Worm (Caenorhabditis elegans) whole organism, late embryonic: Measurements from ENCODE around the gene F10C2.7.

Experiments used
- C08G9.2 ChIP-seq: sonication (generic microtip); optimal IDR thresholded peaks from 2 replicates; lab custom pipeline; 2016; ENCODE audit warnings: mild to moderate bottlenecking, missing genetic modification characterization, moderate library complexity, missing compliant biosample characterization
- C38D4.7 ChIP-seq: fragments of 200-800 bp; sonication (Bioruptor generic); optimal IDR thresholded peaks from 2 replicates; lab custom pipeline; 2018; ENCODE audit warnings: mild to moderate bottlenecking, missing genetic modification characterization, moderate library complexity, missing compliant biosample characterization
- T23F11.4 ChIP-seq: fragments of 200-800 bp; sonication (Bioruptor generic); optimal IDR thresholded peaks from 2 replicates; lab custom pipeline; 2018; ENCODE audit warnings: mild to moderate bottlenecking, missing genetic modification characterization, missing compliant biosample characterization
- Y22D7AL.16 ChIP-seq: sonication (generic microtip); optimal IDR thresholded peaks from 2 replicates; lab custom pipeline; 2016; ENCODE audit warnings: missing genetic modification characterization, missing compliant biosample characterization
- ama-1 ChIP-seq: fragments of 150-350 bp; optimal IDR thresholded peaks from 2 replicates; lab custom pipeline; 2014
- ceh-19 ChIP-seq: fragments of 200-800 bp; sonication (Bioruptor generic); optimal IDR thresholded peaks from 2 replicates; lab custom pipeline; 2018; ENCODE audit warnings: mild to moderate bottlenecking, missing genetic modification characterization, missing compliant biosample characterization
- ceh-24 ChIP-seq: sonication (generic microtip); optimal IDR thresholded peaks from 2 replicates; lab custom pipeline; 2016; ENCODE audit warnings: mild to moderate bottlenecking, missing genetic modification characterization, missing compliant biosample characterization
- ceh-30 ChIP-seq: fragments of 150-350 bp; optimal IDR thresholded peaks from 2 replicates; lab custom pipeline; 2014; ENCODE audit warnings: missing biosample characterization, missing genetic modification characterization
- ceh-31 ChIP-seq: sonication (generic microtip); optimal IDR thresholded peaks from 2 replicates; lab custom pipeline; 2016; ENCODE audit warnings: missing genetic modification characterization, missing compliant biosample characterization
- ceh-34 ChIP-seq: sonication (generic microtip); optimal IDR thresholded peaks from 2 replicates; lab custom pipeline; 2016; ENCODE audit warnings: mild to moderate bottlenecking, missing genetic modification characterization, missing compliant biosample characterization
- ceh-48 ChIP-seq: sonication (generic microtip); optimal IDR thresholded peaks from 2 replicates; lab custom pipeline; 2016; ENCODE audit warnings: missing genetic modification characterization, inconsistent platforms, missing compliant biosample characterization
- ceh-6 ChIP-seq: fragments of 200-800 bp; sonication (Bioruptor generic); optimal IDR thresholded peaks from 2 replicates; lab custom pipeline; 2018; ENCODE audit warnings: mild to moderate bottlenecking, missing genetic modification characterization, missing compliant biosample characterization
- ceh-9 ChIP-seq: sonication (generic microtip); optimal IDR thresholded peaks from 2 replicates; lab custom pipeline; 2016; ENCODE audit warnings: mild to moderate bottlenecking, missing genetic modification characterization, inconsistent platforms, missing compliant biosample characterization
- dmd-4 ChIP-seq: sonication (generic microtip); optimal IDR thresholded peaks from 2 replicates; lab custom pipeline; 2016; ENCODE audit warnings: borderline replicate concordance, missing genetic modification characterization, missing compliant biosample characterization
- dve-1 ChIP-seq: sonication (generic microtip); optimal IDR thresholded peaks from 2 replicates; lab custom pipeline; 2017; ENCODE audit warnings: antibody characterized with exemption, mild to moderate bottlenecking, missing genetic modification characterization, missing compliant biosample characterization
- elt-2 ChIP-seq: sonication (generic microtip); optimal IDR thresholded peaks from 2 replicates; lab custom pipeline; 2016; ENCODE audit warnings: missing genetic modification reagents, missing genetic modification characterization, missing compliant biosample characterization
- eyg-1 ChIP-seq: sonication (generic microtip); optimal IDR thresholded peaks from 2 replicates; lab custom pipeline; 2016; ENCODE audit warnings: missing genotype, missing genetic modification characterization, missing compliant biosample characterization
- fax-1 ChIP-seq: sonication (generic microtip); optimal IDR thresholded peaks from 2 replicates; lab custom pipeline; 2016; ENCODE audit warnings: missing genotype, missing genetic modification characterization, missing compliant biosample characterization
- fkh-6 ChIP-seq: sonication (generic microtip); optimal IDR thresholded peaks from 2 replicates; lab custom pipeline; 2016; ENCODE audit warnings: missing genetic modification characterization, missing compliant biosample characterization
- gmeb-2 ChIP-seq: sonication (generic microtip); optimal IDR thresholded peaks from 2 replicates; lab custom pipeline; 2016; ENCODE audit warnings: missing genetic modification characterization, inconsistent platforms, missing compliant biosample characterization
- hlh-30 ChIP-seq: sonication (generic microtip); optimal IDR thresholded peaks from 2 replicates; lab custom pipeline; 2017; ENCODE audit warnings: antibody characterized with exemption, missing genetic modification characterization, missing compliant biosample characterization; ENCODE audit not compliant: insufficient read depth
- hlh-6 ChIP-seq: sonication (generic microtip); optimal IDR thresholded peaks from 2 replicates; lab custom pipeline; 2016; ENCODE audit warnings: missing genotype, missing genetic modification characterization, missing compliant biosample characterization
- hlh-8 ChIP-seq: sonication (generic microtip); optimal IDR thresholded peaks from 2 replicates; lab custom pipeline; 2016; ENCODE audit warnings: missing genotype, missing genetic modification characterization, missing compliant biosample characterization
- lim-6 ChIP-seq: sonication (generic microtip); optimal IDR thresholded peaks from 2 replicates; lab custom pipeline; 2016; ENCODE audit warnings: missing genetic modification characterization, missing compliant biosample characterization
- lin-11 ChIP-seq: fragments of 200-800 bp; sonication (Bioruptor generic); optimal IDR thresholded peaks from 2 replicates; lab custom pipeline; 2018; ENCODE audit warnings: mild to moderate bottlenecking, missing genetic modification characterization, missing compliant biosample characterization
- madf-2 ChIP-seq: sonication (generic microtip); optimal IDR thresholded peaks from 2 replicates; lab custom pipeline; 2017; ENCODE audit warnings: missing genetic modification characterization, missing compliant biosample characterization
- mec-3 ChIP-seq: sonication (generic microtip); optimal IDR thresholded peaks from 2 replicates; lab custom pipeline; 2016; ENCODE audit warnings: borderline replicate concordance, missing genetic modification characterization, missing compliant biosample characterization
- nfya-1 ChIP-seq: sonication (generic microtip); optimal IDR thresholded peaks from 2 replicates; lab custom pipeline; 2017; ENCODE audit warnings: missing genetic modification characterization, mild to moderate bottlenecking, missing compliant biosample characterization, antibody characterized with exemption, moderate library complexity
- nhr-11 ChIP-seq: fragments of 150-350 bp; optimal IDR thresholded peaks from 2 replicates; lab custom pipeline; 2014; ENCODE audit warnings: missing biosample characterization, missing genetic modification characterization
- nhr-232 ChIP-seq: sonication (generic microtip); optimal IDR thresholded peaks from 2 replicates; lab custom pipeline; 2016; ENCODE audit warnings: missing genetic modification characterization, missing compliant biosample characterization
- pag-3 ChIP-seq: sonication (generic microtip); optimal IDR thresholded peaks from 2 replicates; lab custom pipeline; 2016; ENCODE audit warnings: missing compliant biosample characterization, missing genetic modification characterization, borderline replicate concordance
- pha-2 ChIP-seq: sonication (generic microtip); optimal IDR thresholded peaks from 2 replicates; lab custom pipeline; 2017; ENCODE audit warnings: mild to moderate bottlenecking, missing genetic modification characterization, missing compliant biosample characterization
- pha-4 ChIP-seq: fragments of 150-350 bp; optimal IDR thresholded peaks from 2 replicates; lab custom pipeline; 2018; ENCODE audit warnings: missing biosample characterization, missing genetic modification reagents, missing genetic modification characterization
- pros-1 ChIP-seq: fragments of 150-350 bp; optimal IDR thresholded peaks from 2 replicates; lab custom pipeline; 2014; ENCODE audit warnings: missing biosample characterization, missing genetic modification reagents, missing genetic modification characterization
- sox-2 ChIP-seq: fragments of 200-800 bp; sonication (Bioruptor generic); IDR thresholded peaks from 2 replicates; pipeline ENCODE4 v1.3.6; 2022; ENCODE audit warnings: missing genetic modification reagents, missing genetic modification characterization, missing compliant biosample characterization
- tbx-2 ChIP-seq: sonication (generic microtip); optimal IDR thresholded peaks from 2 replicates; lab custom pipeline; 2016; ENCODE audit warnings: missing genetic modification characterization, missing compliant biosample characterization
- tbx-7 ChIP-seq: sonication (generic microtip); optimal IDR thresholded peaks from 2 replicates; lab custom pipeline; 2016; ENCODE audit warnings: missing genotype, missing genetic modification characterization, missing compliant biosample characterization
- unc-3 ChIP-seq, 2 experiments: fragments of 200-800 bp in 1 of 2; sonication (Bioruptor generic) in 1 of 2; sonication (generic microtip) in 1 of 2; conservative IDR thresholded peaks in 1 of 2; optimal IDR thresholded peaks in 1 of 2; 2 replicates each; pipeline versions ENCODE4 v1.3.6 to Lab custom; 2016 to 2022; ENCODE audit warnings: missing compliant biosample characterization in 2 of 2, missing genetic modification characterization in 2 of 2, missing genetic modification reagents in 1 of 2
- unc-86 ChIP-seq: sonication (generic microtip); optimal IDR thresholded peaks from 2 replicates; lab custom pipeline; 2016; ENCODE audit warnings: missing genetic modification characterization, missing compliant biosample characterization
- ztf-16 ChIP-seq: sonication (generic microtip); optimal IDR thresholded peaks from 2 replicates; lab custom pipeline; 2017; ENCODE audit warnings: missing genetic modification characterization, missing compliant biosample characterization

Gene F10C2.7

DNA sequence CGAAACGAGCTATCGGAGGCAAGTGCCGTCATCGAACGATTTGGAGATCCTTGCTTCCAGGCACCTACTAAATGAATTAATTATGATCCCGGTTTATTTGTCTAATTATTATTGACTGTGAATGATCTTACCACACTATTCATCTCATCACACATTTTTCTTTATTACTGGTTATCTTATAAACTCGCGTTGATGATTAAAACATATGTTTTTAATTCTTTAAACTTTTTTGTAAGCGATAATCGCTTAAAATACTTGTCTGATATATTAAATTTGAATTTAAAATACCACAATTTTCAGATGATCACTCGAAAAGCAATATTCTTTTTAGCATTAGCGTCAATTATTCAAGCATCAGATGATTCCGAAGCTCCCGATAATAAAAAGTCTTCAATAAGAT is 8.6 kb upstream of the F10C2.7 start, which contains the start of gene F10C2.5:
F10C2.5 (plus strand) TSS at position 301 of the 400 bp plus-strand sequence.
- no peak for TF ChIP-seq pha-4 (tag; lab: Kevin White, UChicago)
- no peak for TF ChIP-seq ceh-9 (tag; lab: Kevin White, UChicago)
- TF ChIP-seq hlh-8 (tag; lab: Kevin White, UChicago) = no peak
- TF ChIP-seq nhr-11 (tag; lab: Kevin White, UChicago) = no peak
- TF ChIP-seq elt-2 (tag; lab: Kevin White, UChicago) = no peak
- no peak for TF ChIP-seq hlh-6 (tag; lab: Kevin White, UChicago)
- TF ChIP-seq ceh-24 = no peak
- no peak for TF ChIP-seq fax-1 (tag; lab: Kevin White, UChicago)
- TF ChIP-seq fkh-6 = no peak
- no peak for TF ChIP-seq sox-2 (GFP tag; lab: Robert Waterston, UW)
- TF ChIP-seq ceh-30 (tag; lab: Kevin White, UChicago) = no peak
- TF ChIP-seq eyg-1 = no peak
- no peak for TF ChIP-seq ama-1 (lab: Kevin White, UChicago)
- TF ChIP-seq Y22D7AL.16 (tag; lab: Kevin White, UChicago) = no peak
- no peak for TF ChIP-seq pha-2
- TF ChIP-seq gmeb-2 = no peak
- no peak for TF ChIP-seq ceh-19
- TF ChIP-seq hlh-30 (tag; lab: Kevin White, UChicago) = no peak
- no peak for TF ChIP-seq T23F11.4 (GFP tag; lab: Kevin White, UChicago)

DNA sequence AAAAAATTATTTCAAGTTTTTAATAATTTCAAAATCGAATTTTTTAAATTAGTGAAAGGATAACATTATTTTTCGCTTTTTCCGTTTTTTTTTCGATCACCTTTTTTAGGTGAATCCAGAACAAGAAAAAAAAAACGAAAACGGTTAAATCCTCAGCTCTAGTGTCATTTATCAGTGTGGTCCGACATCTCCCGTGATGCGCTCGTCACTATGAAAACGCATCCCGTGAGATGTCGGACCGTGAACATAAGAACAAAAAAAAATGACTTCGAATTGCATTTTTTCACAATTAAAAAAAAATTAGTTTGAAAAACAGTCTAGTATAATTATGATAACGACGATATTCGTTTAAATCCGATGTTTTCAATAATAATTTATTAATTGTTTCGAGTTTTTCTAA is 6.0 kb upstream of the F10C2.7 start:
- TF ChIP-seq tbx-7 (tag; lab: Kevin White, UChicago) (no peak), nfya-1 (tag; lab: Kevin White, UChicago) (no peak), unc-3 (GFP tag; conservative IDR thresholded peaks at IDR 0.05; lab: Robert Waterston, UW) (no peak), unc-3 (tag; optimal IDR thresholded peaks at IDR 0.05; lab: Kevin White, UChicago) (no peak), nhr-232 (no peak), pros-1 (tag; lab: Kevin White, UChicago) (no peak), Y22D7AL.16 (tag; lab: Kevin White, UChicago) (no peak), tbx-2 (no peak), C38D4.7 (GFP tag; lab: Kevin White, UChicago) (no peak), hlh-8 (tag; lab: Kevin White, UChicago) (no peak), dmd-4 (no peak), lin-11 (tag; lab: Kevin White, UChicago) (no peak), ceh-30 (tag; lab: Kevin White, UChicago) (no peak), mec-3 (no peak)

DNA sequence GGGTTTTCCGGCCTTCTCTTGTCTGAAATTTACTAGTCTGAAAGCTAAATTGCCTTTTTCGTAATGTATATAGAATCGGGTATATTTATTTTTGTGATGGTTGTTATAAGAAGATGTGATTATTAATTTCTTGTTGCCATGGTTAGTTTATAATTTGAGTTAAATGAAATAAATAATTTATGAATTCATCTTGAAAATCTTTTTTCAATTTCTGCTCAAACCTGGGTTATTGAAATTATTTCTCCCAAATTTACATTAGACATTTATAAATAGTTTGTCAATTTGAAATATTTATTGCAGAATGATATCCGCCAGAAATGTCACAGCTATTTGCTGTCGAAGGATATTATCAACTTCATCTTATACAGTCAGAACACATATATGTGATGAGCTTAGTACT is 5.3 kb upstream of the F10C2.7 start, which contains the start of gene dars-2:
dars-2 (plus strand) TSS at position 301 of the 400 bp plus-strand sequence.
- TF ChIP-seq ceh-34 (tag; lab: Kevin White, UChicago) (no peak), pros-1 (tag; lab: Kevin White, UChicago) (no peak), ceh-6 (GFP tag; lab: Kevin White, UChicago) (no peak), tbx-7 (tag; lab: Kevin White, UChicago) (no peak), eyg-1 (no peak), nhr-11 (tag; lab: Kevin White, UChicago) (no peak), pag-3 (tag; lab: Kevin White, UChicago) (no peak), unc-86 (tag; lab: Kevin White, UChicago) (no peak), pha-2 (no peak), hlh-6 (tag; lab: Kevin White, UChicago) (no peak), ceh-31 (no peak), dve-1 (no peak), ztf-16 (no peak), fax-1 (tag; lab: Kevin White, UChicago) (no peak), C08G9.2 (tag; lab: Kevin White, UChicago) (no peak), tbx-2 (no peak), ceh-48 (tag; lab: Kevin White, UChicago) (no peak), lim-6 (no peak), madf-2 (no peak)
